Fruit fly (Drosophila melanogaster): Measurements from ENCODE around the gene Trmt61.

The Trmt61 gene

DNA sequence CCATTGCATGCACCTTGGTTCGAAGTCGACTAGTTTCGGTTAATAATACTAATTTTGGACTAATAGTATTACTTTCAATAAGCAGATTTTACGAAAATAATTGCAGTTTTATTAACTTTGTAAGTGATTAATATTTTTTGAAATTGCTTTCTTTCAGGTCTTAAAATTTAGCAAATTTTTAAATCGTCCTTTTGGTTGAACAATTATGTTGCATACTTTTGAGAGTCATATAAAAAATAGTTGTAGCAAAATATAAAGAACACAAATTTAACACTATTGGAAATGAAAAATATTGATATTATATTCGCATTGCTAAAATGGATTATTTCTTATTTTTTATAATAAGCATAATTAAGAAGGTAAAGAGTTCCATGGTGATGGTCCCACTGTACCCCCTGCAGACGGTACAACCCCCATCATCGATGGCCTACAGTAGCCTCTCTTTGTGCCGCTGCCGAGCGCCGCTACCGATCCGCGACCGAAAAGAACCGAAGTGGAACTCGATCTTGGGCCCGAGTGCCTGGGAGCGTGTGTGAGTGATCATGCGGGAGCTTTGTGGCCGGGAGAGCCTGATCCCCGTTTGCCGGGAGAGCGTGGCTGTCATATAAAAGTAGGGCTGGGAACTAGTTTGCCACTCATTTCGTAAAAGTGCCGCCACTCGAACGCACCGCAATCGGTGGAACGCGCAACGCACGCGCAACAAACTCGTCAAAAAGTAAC is 37.9 kb upstream of the Trmt61 start:
- TF ChIP-seq CG7101 (tag; optimal IDR thresholded peaks at IDR 0.05) (peak; percentile 64), tj (GFP tag; optimal IDR thresholded peaks at IDR 0.05) (peak; percentile 9), CG33017 (tag; optimal IDR thresholded peaks at IDR 0.05) (peak; percentile 58), Clk (GFP tag; optimal IDR thresholded peaks at IDR 0.05) (no peak), kay (GFP tag; ENCODE audit: borderline replicate concordance) (no peak), Crg-1 (GFP tag; optimal IDR thresholded peaks at IDR 0.05) (peak; percentile 40), cic (GFP tag; optimal IDR thresholded peaks at IDR 0.05) (no peak), toe (GFP tag; optimal IDR thresholded peaks at IDR 0.05) (peak; percentile 43), CG1620 (GFP tag; optimal IDR thresholded peaks at IDR 0.05) (peak; percentile 12), ovo (GFP tag; optimal IDR thresholded peaks at IDR 0.05) (no peak), bab1 (GFP tag; optimal IDR thresholded peaks at IDR 0.05) (peak; percentile 17), Mnt (GFP tag; optimal IDR thresholded peaks at IDR 0.05) (no peak), pad (GFP tag; optimal IDR thresholded peaks at IDR 0.05) (peak; percentile 60), CG5204 (GFP tag; optimal IDR thresholded peaks at IDR 0.05) (peak; percentile 79), cnc (optimal IDR thresholded peaks at IDR 0.05) (no peak), Hr96 (GFP tag; optimal IDR thresholded peaks at IDR 0.05) (peak; percentile 42), CG11617 (GFP tag; optimal IDR thresholded peaks at IDR 0.05) (peak; percentile 81), CG14711 (tag; optimal IDR thresholded peaks at IDR 0.05) (peak; percentile 44), CG12768 (GFP tag; optimal IDR thresholded peaks at IDR 0.05) (peak; percentile 53), CG7045 (GFP tag; optimal IDR thresholded peaks at IDR 0.05) (peak; percentile 82)

DNA sequence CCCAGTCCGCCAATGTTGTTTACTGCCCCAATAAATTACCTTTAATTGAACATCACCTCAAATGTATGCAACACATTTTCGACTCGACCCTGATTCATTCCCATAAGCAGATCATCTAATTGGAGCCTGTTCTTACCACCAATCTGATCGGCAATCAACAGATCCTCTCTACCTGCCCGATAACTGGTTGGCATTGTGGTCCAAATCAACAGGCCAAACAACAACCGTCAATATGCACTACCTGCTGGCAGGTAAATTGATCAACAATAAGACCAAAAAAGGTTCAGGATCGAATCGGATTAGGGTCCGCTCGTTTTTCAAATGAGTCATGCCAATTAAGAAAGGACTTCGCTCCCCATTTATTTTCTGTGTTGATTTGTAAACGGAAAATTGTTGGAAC is 36.0 kb upstream of the Trmt61 start:
- TF ChIP-seq CG5204 (GFP tag; optimal IDR thresholded peaks at IDR 0.05) (no peak), toe (GFP tag; optimal IDR thresholded peaks at IDR 0.05) (no peak), CG11617 (GFP tag; optimal IDR thresholded peaks at IDR 0.05) (no peak), Hr96 (GFP tag; optimal IDR thresholded peaks at IDR 0.05) (no peak), CG12768 (GFP tag; optimal IDR thresholded peaks at IDR 0.05) (no peak)

DNA sequence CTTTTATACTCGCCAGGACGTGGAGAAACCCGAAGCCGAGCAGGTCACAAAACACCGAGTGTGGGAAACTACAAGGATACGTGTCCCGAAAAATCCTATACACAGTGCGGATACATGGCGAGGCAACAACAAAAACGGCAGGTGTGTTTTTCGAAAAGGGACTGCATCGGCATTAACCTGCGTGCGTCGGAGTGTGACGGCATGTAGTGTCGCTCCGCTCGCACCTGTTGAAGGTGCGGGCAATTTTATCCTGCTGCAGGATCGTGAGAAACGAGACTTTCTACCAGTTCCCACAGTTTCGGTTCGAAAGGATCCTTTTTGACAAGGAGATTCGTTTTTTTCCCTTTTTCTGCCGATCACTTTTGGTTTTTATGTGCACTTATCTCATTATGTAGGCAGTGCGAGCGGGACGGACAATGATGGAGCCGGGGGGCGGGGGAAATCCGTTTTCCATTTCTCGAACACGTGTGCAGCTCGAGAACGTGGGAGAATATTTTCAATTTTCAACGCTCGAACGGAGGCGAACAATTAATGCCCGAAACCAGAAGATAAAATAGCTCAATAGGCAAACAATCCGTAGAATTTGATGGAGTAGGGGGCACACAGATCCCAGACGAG is 34.6 kb upstream of the Trmt61 start:
- TF ChIP-seq tj (GFP tag; optimal IDR thresholded peaks at IDR 0.05) = no peak
- no peak for TF ChIP-seq CG12768 (GFP tag; optimal IDR thresholded peaks at IDR 0.05)
- TF ChIP-seq CG5204 (GFP tag; optimal IDR thresholded peaks at IDR 0.05) = no peak
- TF ChIP-seq CG7101 (tag; optimal IDR thresholded peaks at IDR 0.05) = no peak
- TF ChIP-seq CG1620 (GFP tag; optimal IDR thresholded peaks at IDR 0.05) = no peak
- TF ChIP-seq Clk (GFP tag; optimal IDR thresholded peaks at IDR 0.05) = no peak
- TF ChIP-seq CG11617 (GFP tag; optimal IDR thresholded peaks at IDR 0.05) = no peak
- no peak for TF ChIP-seq bab1 (GFP tag; optimal IDR thresholded peaks at IDR 0.05)
- TF ChIP-seq pad (GFP tag; optimal IDR thresholded peaks at IDR 0.05) = no peak
- TF ChIP-seq CG33017 (tag; optimal IDR thresholded peaks at IDR 0.05) = no peak
- no peak for TF ChIP-seq ovo (GFP tag; optimal IDR thresholded peaks at IDR 0.05)
- no peak for TF ChIP-seq cnc (optimal IDR thresholded peaks at IDR 0.05)
- no peak for TF ChIP-seq Mnt (GFP tag; optimal IDR thresholded peaks at IDR 0.05)
- TF ChIP-seq CG14711 (tag; optimal IDR thresholded peaks at IDR 0.05) = no peak
- TF ChIP-seq kay (GFP tag; ENCODE audit: borderline replicate concordance) = no peak
- no peak for TF ChIP-seq Hr96 (GFP tag; optimal IDR thresholded peaks at IDR 0.05)
- TF ChIP-seq toe (GFP tag; optimal IDR thresholded peaks at IDR 0.05) = no peak
- no peak for TF ChIP-seq cic (GFP tag; optimal IDR thresholded peaks at IDR 0.05)
- TF ChIP-seq Crg-1 (GFP tag; optimal IDR thresholded peaks at IDR 0.05) = no peak
- TF ChIP-seq CG7045 (GFP tag; optimal IDR thresholded peaks at IDR 0.05) = no peak

DNA sequence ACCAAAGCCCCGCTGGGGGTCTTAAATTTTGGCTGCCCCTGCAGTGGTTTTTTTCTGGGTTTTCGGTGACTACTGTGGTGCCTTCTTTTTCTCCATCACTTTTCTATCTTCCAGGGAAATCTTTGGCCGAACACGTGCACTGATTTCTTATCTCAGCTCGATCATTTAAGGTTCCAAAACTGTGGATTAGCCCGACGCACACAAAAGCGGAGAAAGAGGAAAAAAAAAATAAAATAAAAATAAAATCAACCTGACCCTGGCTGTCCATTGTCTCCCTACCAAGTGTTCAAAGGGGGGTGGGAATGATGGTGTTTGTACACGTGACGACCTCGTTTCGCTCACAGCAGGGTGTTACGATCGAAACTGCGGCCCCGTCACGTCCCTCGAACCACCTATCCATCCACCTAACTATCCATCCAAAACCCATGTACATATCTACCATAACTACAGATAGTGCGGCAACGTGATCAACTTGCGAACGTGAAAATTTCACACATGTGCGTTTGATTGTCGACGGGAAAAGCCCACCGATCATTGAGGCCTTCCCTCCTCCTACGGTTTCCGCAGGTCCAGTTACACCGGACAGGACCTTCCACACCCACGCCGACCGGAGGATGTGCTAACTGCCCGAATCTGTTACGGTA is 32.5 kb upstream of the Trmt61 start:
- no peak for TF ChIP-seq CG11617 (GFP tag; optimal IDR thresholded peaks at IDR 0.05)
- no peak for TF ChIP-seq Crg-1 (GFP tag; optimal IDR thresholded peaks at IDR 0.05)

DNA sequence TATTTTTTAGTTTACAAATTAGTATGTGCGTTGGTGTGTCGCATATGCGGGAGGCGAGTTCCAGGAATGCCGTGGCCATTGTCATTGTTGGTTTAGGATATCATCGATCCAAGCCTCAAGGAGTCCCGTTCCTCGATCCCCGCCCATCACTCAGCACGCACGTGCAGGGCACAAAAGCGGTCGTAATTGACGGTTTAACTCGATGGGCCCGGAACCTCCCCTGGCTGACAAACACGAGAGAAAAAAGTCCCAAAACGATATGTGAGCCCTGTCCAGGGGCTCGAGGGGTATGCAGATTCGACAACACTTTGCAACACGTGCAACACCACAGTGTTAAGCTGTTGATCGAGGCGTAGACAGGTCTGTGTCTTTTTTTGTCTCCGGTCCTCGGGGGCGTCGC is 31.4 kb upstream of the Trmt61 start:
- TF ChIP-seq ovo (GFP tag; optimal IDR thresholded peaks at IDR 0.05) (no peak), CG12768 (GFP tag; optimal IDR thresholded peaks at IDR 0.05) (no peak), tj (GFP tag; optimal IDR thresholded peaks at IDR 0.05) (no peak), Crg-1 (GFP tag; optimal IDR thresholded peaks at IDR 0.05) (no peak), CG33017 (tag; optimal IDR thresholded peaks at IDR 0.05) (no peak), bab1 (GFP tag; optimal IDR thresholded peaks at IDR 0.05) (no peak), toe (GFP tag; optimal IDR thresholded peaks at IDR 0.05) (no peak), CG5204 (GFP tag; optimal IDR thresholded peaks at IDR 0.05) (no peak), Hr96 (GFP tag; optimal IDR thresholded peaks at IDR 0.05) (no peak), CG11617 (GFP tag; optimal IDR thresholded peaks at IDR 0.05) (no peak), cnc (optimal IDR thresholded peaks at IDR 0.05) (no peak)

DNA sequence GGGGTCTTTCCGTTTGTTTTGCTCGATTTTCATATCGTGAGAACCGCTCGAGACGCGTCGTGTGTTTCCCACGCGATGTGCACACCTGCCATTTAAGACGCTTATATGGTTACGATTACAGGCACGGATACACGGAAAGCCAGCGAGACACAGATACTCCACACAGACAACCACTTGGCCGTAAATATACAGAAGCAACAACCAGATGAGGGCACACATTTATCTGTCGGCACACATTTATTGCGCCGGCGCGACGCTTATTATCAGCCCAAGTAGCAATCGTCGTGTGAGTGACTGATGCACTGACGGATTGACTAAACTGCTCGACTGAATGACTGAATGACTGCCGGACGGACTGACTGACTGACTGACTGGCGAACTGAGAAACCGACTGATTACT is 28.7 kb upstream of the Trmt61 start:
- TF ChIP-seq ovo (GFP tag; optimal IDR thresholded peaks at IDR 0.05) (no peak), cnc (optimal IDR thresholded peaks at IDR 0.05) (no peak), pad (GFP tag; optimal IDR thresholded peaks at IDR 0.05) (no peak), tj (GFP tag; optimal IDR thresholded peaks at IDR 0.05) (no peak), toe (GFP tag; optimal IDR thresholded peaks at IDR 0.05) (no peak), CG14711 (tag; optimal IDR thresholded peaks at IDR 0.05) (no peak), Mnt (GFP tag; optimal IDR thresholded peaks at IDR 0.05) (no peak), CG7045 (GFP tag; optimal IDR thresholded peaks at IDR 0.05) (no peak), CG11617 (GFP tag; optimal IDR thresholded peaks at IDR 0.05) (no peak), kay (GFP tag; ENCODE audit: borderline replicate concordance) (no peak), CG5204 (GFP tag; optimal IDR thresholded peaks at IDR 0.05) (no peak), CG33017 (tag; optimal IDR thresholded peaks at IDR 0.05) (no peak)

All from whole organism, adult.